Worm (Caenorhabditis elegans): ENCODE data around the gene txdc-9.

DNA sequence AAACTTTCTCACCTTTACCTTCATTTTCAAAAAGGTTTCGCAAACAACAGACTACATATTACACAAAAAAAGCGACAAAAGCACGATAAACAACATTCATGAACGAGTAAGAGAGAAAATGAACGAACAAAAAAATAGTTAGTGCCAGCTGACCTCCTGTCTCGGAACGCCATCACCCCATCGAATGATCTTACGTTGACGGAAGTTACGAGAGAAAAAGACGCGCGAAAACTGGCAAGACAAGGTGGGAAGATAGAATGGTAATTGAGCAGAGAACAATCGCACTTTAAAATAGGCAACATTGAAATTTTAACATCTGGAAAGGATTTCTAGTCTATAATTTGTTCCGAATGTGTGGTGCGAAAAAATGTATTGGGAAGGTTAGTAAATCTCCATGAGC lies 11.8 kb upstream of the txdc-9 start:
- TF ChIP-seq hrde-1 (tag; optimal IDR thresholded peaks at IDR 0.05; ENCODE audit: borderline replicate concordance) (no peak), efl-1 (GFP tag; optimal IDR thresholded peaks at IDR 0.05) (no peak), Y53G8AR.9 (GFP tag; conservative IDR thresholded peaks at IDR 0.05) (no peak), nhr-90 (tag; optimal IDR thresholded peaks at IDR 0.05) (no peak), unc-130 (GFP tag; optimal IDR thresholded peaks at IDR 0.05) (no peak), athp-1 (tag; optimal IDR thresholded peaks at IDR 0.05) (no peak), atf-7 (tag; optimal IDR thresholded peaks at IDR 0.05) (no peak), fkh-3 (tag; optimal IDR thresholded peaks at IDR 0.05) (no peak), let-607 (tag; optimal IDR thresholded peaks at IDR 0.05) (no peak)
